3 fruit fly cellular contexts compared by ENCODE assay signal in genomic region chrX:15023395-15023794, dm6.
A peak's percentile ranks its signal among the peaks of the same experiment; 100 is the strongest.
TF ChIP-seq lines count a peak whose summit lies in the region.

No protein-coding gene starts in this region.

- TF ChIP-seq CTCF in whole organism, embryonic (GFP tag; optimal IDR thresholded peaks at IDR 0.05; lab: Kevin White, UChicago) = no peak

TF ChIP-seq in whole organism, adult, 20 proteins besides CTCF, POLR2A, EP300 and RAD21:
- TF ChIP-seq cnc (optimal IDR thresholded peaks at IDR 0.05; lab: Kevin White, UChicago) (no peak), CG33017 (tag; optimal IDR thresholded peaks at IDR 0.05; lab: Kevin White, UChicago) (no peak), kay (GFP tag; lab: Kevin White, UChicago; ENCODE audit: borderline replicate concordance) (peak; percentile 88), Crg-1 (GFP tag; optimal IDR thresholded peaks at IDR 0.05; lab: Kevin White, UChicago) (no peak)
TF ChIP-seq in whole organism, adult: peak in this region for 1.

TF ChIP-seq in whole organism, embryonic, 481 proteins besides CTCF, POLR2A, EP300 and RAD21:
- TF ChIP-seq Atf6 (GFP tag; IDR thresholded peaks at IDR 0.05; lab: Robert Waterston, UW) = no peak
- no peak for TF ChIP-seq CG18599 (GFP tag; optimal IDR thresholded peaks at IDR 0.05; lab: Kevin White, UChicago)
- peak; percentile 24 for TF ChIP-seq D19A (tag; optimal IDR thresholded peaks at IDR 0.05; lab: Kevin White, UChicago)
- no peak for TF ChIP-seq dati (GFP tag; IDR thresholded peaks at IDR 0.05; lab: Robert Waterston, UW)
- TF ChIP-seq lbe (GFP tag; optimal IDR thresholded peaks at IDR 0.05; lab: Kevin White, UChicago) = no peak

TF ChIP-seq in whole organism, prepupa, 60 proteins besides CTCF, POLR2A, EP300 and RAD21:
- no peak for TF ChIP-seq CG10631 (GFP tag; optimal IDR thresholded peaks at IDR 0.05; lab: Kevin White, UChicago)
- TF ChIP-seq svp (GFP tag; lab: Kevin White, UChicago) = peak; percentile 54
- TF ChIP-seq Eip78C (GFP tag; lab: Kevin White, UChicago) = peak; percentile 55
